Fruit fly (Drosophila melanogaster) whole organism, embryonic: ENCODE measurements around the gene uncNacbeta.

Experiments used
- Antp ChIP-seq: fragments of 200-800 bp; sonication (Bioruptor generic); optimal IDR thresholded peaks from 3 replicates; lab custom pipeline; 2016; ENCODE audit warnings: missing biosample characterization, missing genetic modification characterization
- B-H2 ChIP-seq: fragments of 200-800 bp; sonication (Bioruptor generic); optimal IDR thresholded peaks from 2 replicates; lab custom pipeline; 2018; ENCODE audit warnings: missing biosample characterization, mild to moderate bottlenecking, missing genetic modification characterization
- Bgb ChIP-seq: fragments of 200-800 bp; sonication (Bioruptor generic); IDR thresholded peaks from 2 replicates; pipeline ENCODE4 v1.3.6; 2022; ENCODE audit warnings: missing biosample characterization, missing genetic modification characterization; ENCODE audit not compliant: partially characterized antibody
- CG10979 ChIP-seq: fragments of 200-800 bp; sonication (Bioruptor generic); optimal IDR thresholded peaks from 2 replicates; lab custom pipeline; 2018; ENCODE audit warnings: missing biosample characterization, mild to moderate bottlenecking, missing genetic modification characterization, moderate library complexity
- CG11398 ChIP-seq: fragments of 200-800 bp; sonication (Bioruptor generic); optimal IDR thresholded peaks from 2 replicates; lab custom pipeline; 2016; ENCODE audit warnings: missing biosample characterization, missing genetic modification characterization
- CG11504 ChIP-seq: fragments of 200-800 bp; sonication (Bioruptor generic); optimal IDR thresholded peaks from 3 replicates; lab custom pipeline; 2019; ENCODE audit warnings: missing biosample characterization, mild to moderate bottlenecking, missing genetic modification characterization, moderate library complexity
- CG11723 ChIP-seq: fragments of 200-800 bp; sonication (Bioruptor generic); optimal IDR thresholded peaks from 2 replicates; lab custom pipeline; 2017; ENCODE audit warnings: missing biosample characterization, mild to moderate bottlenecking, missing genetic modification characterization
- CG12744 ChIP-seq: fragments of 200-800 bp; sonication (Bioruptor generic); optimal IDR thresholded peaks from 2 replicates; lab custom pipeline; 2016; ENCODE audit warnings: missing biosample characterization, missing genetic modification characterization
- CG13287 ChIP-seq: fragments of 200-800 bp; sonication (Bioruptor generic); IDR thresholded peaks from 2 replicates; pipeline ENCODE4 v1.3.6; 2022; ENCODE audit warnings: missing biosample characterization, missing genetic modification characterization; ENCODE audit not compliant: partially characterized antibody
- CG14710 ChIP-seq: fragments of 200-800 bp; sonication (Bioruptor generic); optimal IDR thresholded peaks from 3 replicates; lab custom pipeline; 2019; ENCODE audit warnings: missing biosample characterization, mild to moderate bottlenecking, missing genetic modification characterization, moderate library complexity
- CG15011 ChIP-seq: fragments of 200-800 bp; sonication (Bioruptor generic); optimal IDR thresholded peaks from 3 replicates; lab custom pipeline; 2018; ENCODE audit warnings: missing biosample characterization, mild to moderate bottlenecking, missing genetic modification characterization
- CG1603 ChIP-seq: fragments of 200-800 bp; sonication (Bioruptor generic); optimal IDR thresholded peaks from 2 replicates; lab custom pipeline; 2019; ENCODE audit warnings: missing biosample characterization, mild to moderate bottlenecking, missing genetic modification characterization, moderate library complexity
- CG2712 ChIP-seq: fragments of 200-800 bp; optimal IDR thresholded peaks from 3 replicates; lab custom pipeline; 2019; ENCODE audit warnings: missing biosample characterization, mild to moderate bottlenecking, missing genetic modification characterization, moderate library complexity
- CG30403 ChIP-seq: fragments of 200-800 bp; sonication (Bioruptor generic); optimal IDR thresholded peaks from 3 replicates; lab custom pipeline; 2016; ENCODE audit warnings: missing biosample characterization, missing genetic modification characterization
- CG31224 ChIP-seq: fragments of 200-800 bp; sonication (Bioruptor generic); IDR thresholded peaks from 2 replicates; pipeline ENCODE4 v1.3.6; 2022; ENCODE audit warnings: missing biosample characterization, missing genetic modification characterization
- CG3407 ChIP-seq: fragments of 200-800 bp; sonication (Bioruptor generic); optimal IDR thresholded peaks from 2 replicates; lab custom pipeline; 2018; ENCODE audit warnings: missing biosample characterization, mild to moderate bottlenecking, missing genetic modification characterization
- CG4328 ChIP-seq: fragments of 200-800 bp; sonication (Bioruptor generic); optimal IDR thresholded peaks from 3 replicates; lab custom pipeline; 2017; ENCODE audit warnings: missing biosample characterization, missing genetic modification reagents, missing genetic modification characterization
- CG4360 ChIP-seq: fragments of 200-800 bp; sonication (Bioruptor generic); IDR thresholded peaks from 2 replicates; pipeline ENCODE4 v1.3.6; 2022; ENCODE audit warnings: missing biosample characterization, missing genetic modification characterization
- CG4617 ChIP-seq: fragments of 200-800 bp; sonication (Bioruptor generic); optimal IDR thresholded peaks from 3 replicates; lab custom pipeline; 2016; ENCODE audit warnings: missing biosample characterization, missing genetic modification characterization, borderline replicate concordance
- CG6791 ChIP-seq: fragments of 200-800 bp; sonication (Bioruptor generic); IDR thresholded peaks from 3 replicates; pipeline ENCODE4 v1.3.6; 2022; ENCODE audit warnings: missing biosample characterization, missing genetic modification characterization; ENCODE audit not compliant: partially characterized antibody
- CG7372 ChIP-seq: fragments of 200-800 bp; sonication (Bioruptor generic); IDR thresholded peaks from 2 replicates; pipeline ENCODE4 v1.3.6; 2022; ENCODE audit warnings: missing biosample characterization, missing genetic modification characterization
- CG9437 ChIP-seq: fragments of 200-800 bp; sonication (Bioruptor generic); optimal IDR thresholded peaks from 2 replicates; lab custom pipeline; 2018; ENCODE audit warnings: missing biosample characterization, mild to moderate bottlenecking, missing genetic modification characterization
- CkIIα-i1 ChIP-seq: fragments of 200-800 bp; sonication (Bioruptor generic); IDR thresholded peaks from 2 replicates; pipeline ENCODE4 v1.3.6; 2022; ENCODE audit warnings: missing biosample characterization, missing genetic modification characterization
- Ets65A ChIP-seq: fragments of 200-800 bp; sonication (Bioruptor generic); peaks from one replicate; lab custom pipeline; 2016; ENCODE audit warnings: missing biosample characterization, missing genetic modification characterization
- Hmx ChIP-seq: fragments of 200-800 bp; sonication (Bioruptor generic); optimal IDR thresholded peaks from 2 replicates; lab custom pipeline; 2016; ENCODE audit warnings: missing biosample characterization, missing genetic modification characterization
- MBD-R2 ChIP-seq: fragments of 200-800 bp; sonication (Bioruptor generic); IDR thresholded peaks from 2 replicates; pipeline ENCODE4 v1.3.6; 2022; ENCODE audit warnings: missing biosample characterization, missing genetic modification characterization
- Nf-YA ChIP-seq: fragments of 200-800 bp; sonication (Bioruptor generic); IDR thresholded peaks from 2 replicates; pipeline ENCODE4 v1.3.6; 2022; ENCODE audit warnings: missing biosample characterization, missing genetic modification characterization
- Pdp1 ChIP-seq, 2 experiments: fragments of 200-800 bp; sonication (Bioruptor generic); optimal IDR thresholded peaks; 3 replicates each; lab custom pipeline; 2016; ENCODE audit warnings: missing biosample characterization in 2 of 2, missing genetic modification characterization in 2 of 2, mild to moderate bottlenecking in 1 of 2, moderate library complexity in 1 of 2
- Rx ChIP-seq: fragments of 200-800 bp; sonication (Bioruptor generic); IDR thresholded peaks from 2 replicates; pipeline ENCODE4 v1.3.6; 2022; ENCODE audit warnings: missing biosample characterization, missing genetic modification characterization
- Sox102F ChIP-seq: fragments of 200-800 bp; sonication (Bioruptor generic); optimal IDR thresholded peaks from 2 replicates; lab custom pipeline; 2018; ENCODE audit warnings: missing biosample characterization, mild to moderate bottlenecking, missing genetic modification characterization, moderate library complexity
- Sry-δ ChIP-seq: fragments of 200-800 bp; sonication (Bioruptor generic); optimal IDR thresholded peaks from 2 replicates; lab custom pipeline; 2016; ENCODE audit warnings: missing biosample characterization, missing genetic modification characterization
- Stat92E ChIP-seq, 3 experiments: fragments of >200 bp in 2 of 3; fragments of 200-800 bp in 1 of 3; sonication (Bioruptor generic) in 1 of 3; optimal IDR thresholded peaks; 2 replicates each; lab custom pipeline; 2017 to 2019; ENCODE audit warnings: missing biosample characterization in 3 of 3, missing genetic modification characterization in 3 of 3, mild to moderate bottlenecking in 1 of 3, moderate library complexity in 1 of 3
- al ChIP-seq: fragments of 200-800 bp; sonication (Bioruptor generic); IDR thresholded peaks from 2 replicates; pipeline ENCODE4 v1.3.6; 2022; ENCODE audit warnings: missing biosample characterization, missing genetic modification characterization
- ash1 ChIP-seq: fragments of 200-800 bp; sonication (Bioruptor generic); optimal IDR thresholded peaks from 2 replicates; lab custom pipeline; 2018; ENCODE audit warnings: missing biosample characterization, mild to moderate bottlenecking, missing genetic modification characterization
- bcd ChIP-seq: fragments of 200-800 bp; sonication (Bioruptor generic); optimal IDR thresholded peaks from 2 replicates; lab custom pipeline; 2017; ENCODE audit warnings: missing biosample characterization, mild to moderate bottlenecking, missing genetic modification characterization
- caup ChIP-seq: fragments of 200-800 bp; sonication (Bioruptor generic); optimal IDR thresholded peaks from 3 replicates; lab custom pipeline; 2017; ENCODE audit warnings: missing biosample characterization, mild to moderate bottlenecking, missing genetic modification characterization, moderate library complexity; ENCODE audit not compliant: severe bottlenecking
- cg ChIP-seq: fragments of 200-800 bp; sonication (Bioruptor generic); optimal IDR thresholded peaks from 3 replicates; lab custom pipeline; 2019; ENCODE audit warnings: missing biosample characterization, mild to moderate bottlenecking, missing genetic modification characterization, moderate library complexity
- chm ChIP-seq: fragments of 200-800 bp; sonication (Bioruptor generic); IDR thresholded peaks from 2 replicates; pipeline ENCODE4 v1.3.6; 2022; ENCODE audit warnings: missing biosample characterization, missing genetic modification characterization
- cwo ChIP-seq: fragments of 200-800 bp; sonication (Bioruptor generic); optimal IDR thresholded peaks from 3 replicates; lab custom pipeline; 2017; ENCODE audit warnings: missing biosample characterization, missing genetic modification characterization, mild to moderate bottlenecking, moderate library complexity, missing genetic modification reagents
- dan ChIP-seq: fragments of 200-800 bp; sonication (Bioruptor generic); IDR thresholded peaks from 2 replicates; pipeline ENCODE4 v1.3.6; 2022; ENCODE audit warnings: missing biosample characterization, missing genetic modification characterization
- dimm ChIP-seq: fragments of 200-800 bp; sonication (Bioruptor generic); IDR thresholded peaks from 2 replicates; pipeline ENCODE4 v1.3.6; 2022; ENCODE audit warnings: missing biosample characterization, missing genetic modification characterization
- dmrt11E ChIP-seq: fragments of 200-800 bp; sonication (Bioruptor generic); optimal IDR thresholded peaks from 3 replicates; lab custom pipeline; 2018; ENCODE audit warnings: missing biosample characterization, mild to moderate bottlenecking, missing genetic modification characterization, moderate library complexity
- ewg ChIP-seq: fragments of 200-800 bp; sonication (Bioruptor generic); optimal IDR thresholded peaks from 3 replicates; lab custom pipeline; 2017; ENCODE audit warnings: mild to moderate bottlenecking, missing biosample characterization, missing genetic modification reagents, missing genetic modification characterization
- fru ChIP-seq: fragments of >200 bp; optimal IDR thresholded peaks from 2 replicates; lab custom pipeline; 2017
- kah ChIP-seq: fragments of 200-800 bp; sonication (Bioruptor generic); optimal IDR thresholded peaks from 2 replicates; lab custom pipeline; 2018; ENCODE audit warnings: missing biosample characterization, mild to moderate bottlenecking, missing genetic modification characterization
- lbe ChIP-seq: fragments of 200-800 bp; sonication (Bioruptor generic); optimal IDR thresholded peaks from 2 replicates; lab custom pipeline; 2016; ENCODE audit warnings: missing biosample characterization, mild to moderate bottlenecking, missing genetic modification characterization
- nmo ChIP-seq: fragments of 200-800 bp; sonication (Bioruptor generic); optimal IDR thresholded peaks from 2 replicates; lab custom pipeline; 2018; ENCODE audit warnings: missing biosample characterization, mild to moderate bottlenecking, missing genetic modification characterization, moderate library complexity
- seq ChIP-seq: fragments of 200-800 bp; sonication (Bioruptor generic); IDR thresholded peaks from 2 replicates; pipeline ENCODE4 v1.3.6; 2022; ENCODE audit warnings: missing biosample characterization, missing genetic modification characterization
- wor ChIP-seq: fragments of 200-800 bp; sonication (Bioruptor generic); IDR thresholded peaks from 2 replicates; pipeline ENCODE4 v1.3.6; 2022; ENCODE audit warnings: missing biosample characterization, missing genetic modification characterization
- zen ChIP-seq: fragments of 200-800 bp; sonication (Bioruptor generic); optimal IDR thresholded peaks from 3 replicates; lab custom pipeline; 2018; ENCODE audit warnings: missing biosample characterization, mild to moderate bottlenecking, missing genetic modification characterization, moderate library complexity

uncNacbeta gene

dm6 chr2L:574226-574625 lies 10.6 kb upstream of the uncNacbeta start, which contains the start of the genes Ipk2 and cold (continued):
- TF ChIP-seq CG12744 (peak; percentile 88), Sry-δ (GFP tag; lab: Kevin White, UChicago) (peak; percentile 52), Rx (GFP tag; lab: Robert Waterston, UW) (peak; percentile 62), Sox102F (GFP tag; lab: Kevin White, UChicago) (no peak), CkIIα-i1 (GFP tag; lab: Robert Waterston, UW) (no peak), CG14710 (tag; lab: Kevin White, UChicago) (peak; percentile 93), wor (GFP tag; lab: Robert Waterston, UW) (peak; percentile 68), CG4328 (GFP tag; lab: Kevin White, UChicago) (peak; percentile 69), ewg (GFP tag; lab: Kevin White, UChicago) (peak; percentile 83), CG31224 (GFP tag; lab: Robert Waterston, UW) (peak; percentile 64), CG9437 (GFP tag; lab: Kevin White, UChicago) (peak; percentile 92), Bgb (no peak; the same call in 1 of the 2 replicates), bcd (GFP tag; lab: Kevin White, UChicago) (peak; percentile 84), CG11504 (tag; lab: Kevin White, UChicago) (peak; percentile 92), caup (GFP tag; lab: Kevin White, UChicago) (peak; percentile 87), dimm (GFP tag; lab: Robert Waterston, UW) (no peak), zen (peak; percentile 85), al (GFP tag; lab: Robert Waterston, UW) (peak; percentile 72), MBD-R2 (GFP tag; lab: Robert Waterston, UW) (peak; percentile 97), CG11398 (peak; percentile 54), kah (GFP tag; lab: Kevin White, UChicago) (peak; percentile 94), dan (GFP tag; lab: Robert Waterston, UW) (no peak), CG3407 (GFP tag; lab: Kevin White, UChicago) (peak; percentile 67), Pdp1 (GFP tag; optimal IDR thresholded peaks at IDR 0.05; lab: Kevin White, UChicago) (peak in 1 of 2 experiments; percentile 81), Hmx (GFP tag; lab: Kevin White, UChicago) (no peak), CG10979 (tag; lab: Kevin White, UChicago) (peak; percentile 67), fru (no peak), CG13287 (GFP tag; lab: Robert Waterston, UW) (peak; percentile 59), cwo (GFP tag; lab: Kevin White, UChicago) (peak; percentile 59), CG6791 (GFP tag; lab: Robert Waterston, UW) (no peak), ash1 (GFP tag; lab: Kevin White, UChicago) (no peak), CG30403 (GFP tag; lab: Kevin White, UChicago) (peak; percentile 90), cg (no peak), CG2712 (tag; lab: Kevin White, UChicago) (peak; percentile 82), nmo (peak; percentile 90), chm (GFP tag; lab: Robert Waterston, UW) (no peak), dmrt11E (tag; lab: Kevin White, UChicago) (peak; percentile 70), CG15011 (GFP tag; lab: Kevin White, UChicago) (no peak), Stat92E (GFP tag; optimal IDR thresholded peaks at IDR 0.05; lab: Kevin White, UChicago) (no peak), CG4360 (GFP tag; lab: Robert Waterston, UW) (no peak), CG11723 (no peak), B-H2 (peak; percentile 87), lbe (peak; percentile 80), CG7372 (GFP tag; lab: Robert Waterston, UW) (peak; percentile 66), Nf-YA (GFP tag; lab: Robert Waterston, UW) (0 out of 2 replicates have a peak, but pooled peaks have one; percentile 17), seq (no peak), CG4617 (GFP tag; lab: Kevin White, UChicago) (peak; percentile 96), CG1603 (tag; lab: Kevin White, UChicago) (peak; percentile 50), Antp (GFP tag; lab: Kevin White, UChicago) (peak; percentile 67), Ets65A (GFP tag; lab: Kevin White, UChicago) (peak; percentile 99)
